Worm (Caenorhabditis elegans) whole organism, L2 larva: Measurements from ENCODE around the gene srsx-19.

Experiments
- aly-2 ChIP-seq: fragments of 150-350 bp; optimal IDR thresholded peaks from 2 replicates; lab custom pipeline; 2014; ENCODE audit warnings: missing biosample characterization, missing genetic modification characterization
- ceh-16 ChIP-seq: fragments of 150-350 bp; optimal IDR thresholded peaks from 2 replicates; lab custom pipeline; 2014; ENCODE audit warnings: missing biosample characterization, missing genetic modification characterization
- egl-27 ChIP-seq: sonication (generic microtip); optimal IDR thresholded peaks from 3 replicates; lab custom pipeline; 2017; ENCODE audit warnings: missing biosample characterization, missing genetic modification reagents, missing genetic modification characterization
- elt-1 ChIP-seq: fragments of 150-350 bp; optimal IDR thresholded peaks from 2 replicates; lab custom pipeline; 2014; ENCODE audit warnings: missing biosample characterization, missing genetic modification characterization
- elt-3 ChIP-seq: sonication (generic microtip); optimal IDR thresholded peaks from 2 replicates; lab custom pipeline; 2017; ENCODE audit warnings: missing biosample characterization, missing genetic modification characterization
- fos-1 ChIP-seq: fragments of 150-350 bp; optimal IDR thresholded peaks from 2 replicates; lab custom pipeline; 2014; ENCODE audit warnings: missing biosample characterization, missing genetic modification characterization
- lin-11 ChIP-seq: fragments of 150-350 bp; sonication (generic microtip); optimal IDR thresholded peaks from 2 replicates; lab custom pipeline; 2014; ENCODE audit warnings: missing biosample characterization, missing genetic modification characterization, inconsistent platforms, mixed read lengths
- lin-13 ChIP-seq: fragments of 150-350 bp; optimal IDR thresholded peaks from 2 replicates; lab custom pipeline; 2014; ENCODE audit warnings: missing biosample characterization, missing genetic modification reagents, missing genetic modification characterization
- mdl-1 ChIP-seq, 2 experiments: fragments of 150-350 bp in 1 of 2; sonication (generic microtip) in 1 of 2; optimal IDR thresholded peaks; 2 replicates each; lab custom pipeline; 2017; ENCODE audit warnings: missing biosample characterization in 2 of 2, missing genetic modification characterization in 2 of 2
- nhr-11 ChIP-seq: fragments of 150-350 bp; optimal IDR thresholded peaks from 2 replicates; lab custom pipeline; 2014; ENCODE audit warnings: missing biosample characterization, missing genetic modification characterization
- skn-1 ChIP-seq: sonication (generic microtip); optimal IDR thresholded peaks from 2 replicates; lab custom pipeline; 2017; ENCODE audit warnings: missing biosample characterization, missing genetic modification characterization
- unc-39 ChIP-seq: fragments of 150-350 bp; optimal IDR thresholded peaks from 2 replicates; lab custom pipeline; 2014; ENCODE audit warnings: missing biosample characterization, missing genetic modification characterization
- ztf-11 ChIP-seq: sonication (generic microtip); optimal IDR thresholded peaks from 2 replicates; lab custom pipeline; 2017; ENCODE audit warnings: missing biosample characterization, missing genetic modification characterization

DNA sequence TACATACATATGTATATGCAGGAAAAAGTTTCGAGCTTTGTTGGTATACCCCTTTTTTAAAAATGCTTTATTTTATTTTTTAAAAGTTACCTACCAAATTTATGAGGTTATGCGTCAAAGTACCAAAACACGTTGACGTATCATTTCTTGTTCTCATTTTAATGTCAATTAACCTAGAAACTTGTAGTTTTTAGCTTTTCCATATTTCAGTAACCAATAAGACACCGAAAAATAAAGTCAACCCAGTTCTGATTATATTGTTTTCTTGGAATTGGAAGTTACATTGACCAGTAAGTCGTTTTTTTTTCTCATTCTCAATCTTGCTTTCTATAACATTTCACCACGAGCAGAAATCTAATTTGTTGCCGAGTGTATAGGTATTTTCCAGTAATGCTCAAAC, 49.4 kb downstream of the srsx-19 start, which contains the start of gene srw-145:
- TF ChIP-seq skn-1 (tag; lab: Kevin White, UChicago): no peak
- TF ChIP-seq aly-2 (tag; lab: Kevin White, UChicago): no peak
- TF ChIP-seq mdl-1 (tag; optimal IDR thresholded peaks at IDR 0.05; lab: Kevin White, UChicago): no peak
- no peak for TF ChIP-seq lin-13 (GFP tag; lab: Kevin White, UChicago)
- TF ChIP-seq fos-1 (tag; lab: Kevin White, UChicago): no peak
- TF ChIP-seq unc-39: no peak
- TF ChIP-seq lin-11: no peak
- TF ChIP-seq elt-1 (tag; lab: Kevin White, UChicago): no peak
- TF ChIP-seq ceh-16 (tag; lab: Kevin White, UChicago): no peak
- TF ChIP-seq elt-3: no peak
- TF ChIP-seq ztf-11 (tag; lab: Kevin White, UChicago): no peak
- no peak for TF ChIP-seq egl-27
- no peak for TF ChIP-seq nhr-11 (tag; lab: Kevin White, UChicago)
